Worm (Caenorhabditis elegans) whole organism, L1 larva: ENCODE results near the gene lbp-9.

Experiments used
- alr-1 ChIP-seq: fragments of 200-800 bp; sonication (Bioruptor generic); optimal IDR thresholded peaks from 2 replicates; lab custom pipeline; 2018; ENCODE audit warnings: borderline replicate concordance, mild to moderate bottlenecking, missing genetic modification characterization, missing compliant biosample characterization
- aly-2 ChIP-seq: fragments of 150-350 bp; optimal IDR thresholded peaks from 2 replicates; lab custom pipeline; 2014; ENCODE audit warnings: missing biosample characterization, missing genetic modification characterization
- lin-39 ChIP-seq: fragments of 150-350 bp; optimal IDR thresholded peaks from 2 replicates; lab custom pipeline; 2014; ENCODE audit warnings: missing biosample characterization, missing genetic modification reagents, missing genetic modification characterization
- zag-1 ChIP-seq: fragments of 150-350 bp; optimal IDR thresholded peaks from 2 replicates; lab custom pipeline; 2014; ENCODE audit warnings: missing biosample characterization, missing genetic modification characterization

DNA sequence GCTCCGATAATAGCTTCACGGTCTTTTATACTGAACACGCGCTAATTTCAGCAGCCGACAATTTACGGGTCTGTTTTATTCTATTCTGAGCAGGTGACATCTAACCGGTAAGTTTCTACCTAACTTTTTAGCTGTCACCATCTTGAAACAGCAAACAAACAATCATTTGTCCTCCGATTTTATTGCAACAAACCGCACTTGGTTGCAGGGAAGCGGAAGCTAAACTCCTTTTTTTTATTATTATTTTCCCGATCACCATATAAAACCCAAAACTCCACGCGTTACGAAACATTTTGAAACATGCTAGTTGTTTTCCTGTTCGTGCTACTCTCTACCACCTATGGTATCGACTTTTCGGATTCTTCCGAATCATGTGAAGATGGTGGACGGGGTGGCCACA is 29.4 kb downstream of the lbp-9 start, which contains the start of gene clec-208:
- no peak for TF ChIP-seq alr-1
- no peak for TF ChIP-seq lin-39 (tag; lab: Kevin White, UChicago)
- no peak for TF ChIP-seq zag-1
- no peak for TF ChIP-seq aly-2
